Fruit fly (Drosophila melanogaster) whole organism: ENCODE measurements around the gene Cap-H2.

Experiments used
- CG8478 ChIP-seq: fragments of >200 bp; optimal IDR thresholded peaks from 2 replicates; lab custom pipeline; 2018; ENCODE audit warnings: inconsistent platforms
- Dll ChIP-seq: fragments of >200 bp; optimal IDR thresholded peaks from 2 replicates; lab custom pipeline; 2017
- EcR ChIP-seq, 2 experiments: fragments of >200 bp; optimal IDR thresholded peaks; 2 replicates each; lab custom pipeline; 2017; ENCODE audit warnings: missing biosample characterization in 2 of 2, missing genetic modification characterization in 2 of 2, missing genetic modification reagents in 2 of 2
- pan ChIP-seq: fragments of >200 bp; optimal IDR thresholded peaks from 2 replicates; lab custom pipeline; 2017
- psq ChIP-seq: fragments of >200 bp; optimal IDR thresholded peaks from 2 replicates; lab custom pipeline; 2017
- usp ChIP-seq: fragments of >200 bp; optimal IDR thresholded peaks from 2 replicates; lab custom pipeline; 2017; ENCODE audit warnings: missing biosample characterization, missing genetic modification characterization, mixed read lengths

The Cap-H2 gene

dm6 chr3R:10777274-10777673, 16.2 kb downstream of the Cap-H2 start, which contains the start of the genes CG45076, CG45078 and fau:
CG45076 (minus strand) TSS chr3R:10777374.
CG45078 (minus strand) TSS chr3R:10777374.
fau (minus strand) TSS chr3R:10777374.
- TF ChIP-seq usp (GFP tag; lab: Kevin White, UChicago) (no peak), EcR (GFP tag; optimal IDR thresholded peaks at IDR 0.05; lab: Kevin White, UChicago) (no peak), psq (lab: Kevin White, UChicago) (no peak), CG8478 (lab: Kevin White, UChicago) (no peak), pan (lab: Kevin White, UChicago) (no peak), Dll (lab: Kevin White, UChicago) (no peak)

dm6 chr3R:10778151-10778550, 17.0 kb downstream of the Cap-H2 start:
- TF ChIP-seq CG8478 (lab: Kevin White, UChicago) (no peak), pan (lab: Kevin White, UChicago) (no peak), Dll (lab: Kevin White, UChicago) (no peak), usp (GFP tag; lab: Kevin White, UChicago) (no peak), EcR (GFP tag; optimal IDR thresholded peaks at IDR 0.05; lab: Kevin White, UChicago) (no peak), psq (lab: Kevin White, UChicago) (no peak)

DNA sequence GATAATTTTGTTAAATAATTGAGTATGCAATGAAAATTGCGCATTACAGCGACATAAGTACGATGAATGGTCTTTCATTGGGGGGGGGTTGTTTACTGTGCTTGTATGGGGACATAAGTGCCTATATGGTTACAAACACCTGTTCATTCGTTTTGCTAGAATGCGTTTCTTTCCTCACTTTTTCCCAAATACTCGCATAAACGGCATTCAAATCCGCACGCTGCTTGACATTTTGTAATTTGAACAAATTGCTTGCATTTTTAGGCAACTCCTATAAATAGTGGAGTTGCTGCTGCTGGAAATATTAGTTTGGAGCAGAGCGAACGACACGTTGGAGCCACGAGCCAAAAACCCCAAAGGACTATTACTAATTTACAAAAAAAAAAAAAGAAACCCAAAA, 18.2 kb downstream of the Cap-H2 start, which contains the start of gene Desi:
Gene Desi, plus strand, starts transcription at position 301 of the 400 bp plus-strand sequence.
- no peak for TF ChIP-seq CG8478 (lab: Kevin White, UChicago)
- TF ChIP-seq pan (lab: Kevin White, UChicago): no peak
- no peak for TF ChIP-seq usp (GFP tag; lab: Kevin White, UChicago)
- TF ChIP-seq EcR (GFP tag; optimal IDR thresholded peaks at IDR 0.05; lab: Kevin White, UChicago): no peak
- TF ChIP-seq psq (lab: Kevin White, UChicago): no peak
- TF ChIP-seq Dll (lab: Kevin White, UChicago): no peak

DNA sequence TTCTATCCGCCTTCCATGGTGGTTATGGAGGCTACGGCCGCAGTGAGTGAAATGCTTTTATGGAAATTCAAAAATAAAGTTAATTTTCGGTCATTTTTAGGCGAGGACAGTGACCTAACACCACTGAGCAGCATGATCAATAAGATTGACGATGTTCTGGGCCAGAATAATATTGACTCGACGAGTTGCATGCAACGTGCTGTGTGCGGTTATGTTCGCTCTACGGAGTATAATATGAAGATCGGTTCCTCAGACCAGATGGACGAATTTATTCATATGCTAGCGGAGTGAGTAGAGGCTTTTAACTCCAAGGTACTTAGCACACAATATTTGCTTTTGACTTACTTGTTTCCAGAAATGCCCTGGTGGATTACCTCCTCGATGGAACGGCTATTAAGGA, 19.1 kb downstream of the Cap-H2 start:
- TF ChIP-seq Dll (lab: Kevin White, UChicago): no peak
- no peak for TF ChIP-seq EcR (GFP tag; optimal IDR thresholded peaks at IDR 0.05; lab: Kevin White, UChicago)
- no peak for TF ChIP-seq pan (lab: Kevin White, UChicago)
- TF ChIP-seq psq (lab: Kevin White, UChicago): no peak
- no peak for TF ChIP-seq CG8478 (lab: Kevin White, UChicago)
- TF ChIP-seq usp (GFP tag; lab: Kevin White, UChicago): no peak

dm6 chr3R:10782167-10782566, 21.1 kb downstream of the Cap-H2 start, which contains the start of gene CG42633:
CG42633 (minus strand) TSS chr3R:10782267.
- TF ChIP-seq Dll (lab: Kevin White, UChicago) (no peak), CG8478 (lab: Kevin White, UChicago) (no peak), pan (lab: Kevin White, UChicago) (no peak)

DNA sequence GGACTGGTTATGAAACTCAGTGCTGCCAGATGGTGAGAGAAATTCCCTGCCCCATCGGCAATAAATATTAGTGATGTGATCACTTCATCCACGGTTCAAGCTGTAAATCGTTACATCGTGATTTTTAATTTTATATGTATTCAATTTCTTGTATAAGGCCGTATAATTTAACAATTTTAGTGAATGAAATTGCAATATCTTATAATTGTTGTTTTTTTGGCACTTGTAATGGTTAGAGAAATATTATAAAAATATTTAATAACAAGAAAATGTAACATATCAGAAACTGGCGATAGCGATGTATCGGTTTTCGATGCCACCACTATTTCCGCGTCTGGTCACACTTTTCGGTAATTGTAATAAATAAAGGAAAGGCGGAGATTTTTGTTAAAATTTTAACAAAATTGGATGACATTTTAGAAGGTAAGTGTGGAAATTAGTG, 23.0 kb downstream of the Cap-H2 start, which contains the start of the genes mRpL37 and Rbp1:
Gene mRpL37, minus strand, starts transcription at position 35 of the 442 bp plus-strand sequence.
Gene Rbp1, plus strand, starts transcription at position 326 of the 442 bp plus-strand sequence.
- no peak for TF ChIP-seq EcR (GFP tag; optimal IDR thresholded peaks at IDR 0.05; lab: Kevin White, UChicago)
- TF ChIP-seq psq (lab: Kevin White, UChicago): no peak
- TF ChIP-seq usp (GFP tag; lab: Kevin White, UChicago): no peak
- TF ChIP-seq Dll (lab: Kevin White, UChicago): no peak
- no peak for TF ChIP-seq CG8478 (lab: Kevin White, UChicago)

- no peak for TF ChIP-seq EcR (GFP tag; optimal IDR thresholded peaks at IDR 0.05; lab: Kevin White, UChicago)
- TF ChIP-seq Dll (lab: Kevin White, UChicago): no peak
- no peak for TF ChIP-seq CG8478 (lab: Kevin White, UChicago)
- no peak for TF ChIP-seq psq (lab: Kevin White, UChicago)
- no peak for TF ChIP-seq usp (GFP tag; lab: Kevin White, UChicago)
- no peak for TF ChIP-seq pan (lab: Kevin White, UChicago)
These were observed 27.1 kb downstream of the Cap-H2 start, which contains the start of the genes Art1 and Mcm5 for dm6 chr3R:10788186-10788585. Art1 (minus strand) TSS chr3R:10788226. Mcm5 (plus strand) TSS chr3R:10788524.

- TF ChIP-seq pan (lab: Kevin White, UChicago) (no peak), CG8478 (lab: Kevin White, UChicago) (no peak), Dll (lab: Kevin White, UChicago) (no peak), usp (GFP tag; lab: Kevin White, UChicago) (no peak), psq (lab: Kevin White, UChicago) (no peak), EcR (GFP tag; optimal IDR thresholded peaks at IDR 0.05; lab: Kevin White, UChicago) (no peak)
These were observed 31.5 kb downstream of the Cap-H2 start, which contains the start of gene CG14687 for dm6 chr3R:10792604-10793003. CG14687 (plus strand) TSS chr3R:10792904.

DNA sequence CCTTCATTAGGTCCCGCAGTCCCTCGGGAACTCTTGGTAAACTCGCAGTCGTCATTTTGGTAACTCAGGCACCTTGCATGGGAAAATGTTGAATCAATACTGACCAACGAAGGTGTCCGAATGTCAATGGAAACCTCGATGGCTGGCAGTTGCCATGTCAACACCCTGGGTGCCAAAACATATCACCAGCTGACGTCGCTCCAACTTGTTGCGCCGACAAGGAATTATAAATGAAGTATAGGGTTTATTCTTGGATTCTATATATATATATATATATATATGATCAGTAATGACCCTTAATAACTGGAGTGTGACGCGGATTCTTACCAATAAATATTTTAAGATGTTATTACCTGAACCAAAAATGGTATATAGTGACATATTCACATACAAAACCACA, 42.7 kb downstream of the Cap-H2 start, which contains the start of gene CG14692:
Gene CG14692, minus strand, starts transcription at position 101 of the 400 bp plus-strand sequence.
- TF ChIP-seq usp (GFP tag; lab: Kevin White, UChicago) (no peak), EcR (GFP tag; optimal IDR thresholded peaks at IDR 0.05; lab: Kevin White, UChicago) (no peak), pan (lab: Kevin White, UChicago) (no peak), psq (lab: Kevin White, UChicago) (no peak), CG8478 (lab: Kevin White, UChicago) (no peak), Dll (lab: Kevin White, UChicago) (no peak)

DNA sequence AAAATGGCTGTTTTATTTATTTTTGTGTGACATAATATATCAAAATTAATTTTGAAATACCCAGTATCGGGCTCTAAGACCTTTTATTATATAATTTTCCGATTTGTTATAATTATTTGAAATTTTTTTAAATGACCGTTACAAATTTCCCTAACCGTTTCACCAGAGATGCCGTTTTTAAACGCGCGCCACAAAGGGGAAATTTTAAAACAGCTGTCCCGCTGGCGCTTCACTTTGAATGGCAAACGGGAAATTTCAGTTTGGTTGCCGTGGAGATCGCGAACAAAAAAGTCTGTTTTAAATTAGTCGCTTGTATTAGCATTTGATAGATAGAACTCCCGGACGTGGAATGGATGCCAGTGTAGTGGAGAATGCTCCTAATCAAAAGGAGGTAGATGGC, 53.9 kb downstream of the Cap-H2 start, which contains the start of the genes CG14693 and TTLL15:
Gene CG14693, minus strand, starts transcription at position 16 of the 400 bp plus-strand sequence.
Gene TTLL15, plus strand, starts transcription at position 257 of the 400 bp plus-strand sequence.
- TF ChIP-seq Dll (lab: Kevin White, UChicago) (no peak), psq (lab: Kevin White, UChicago) (no peak), pan (lab: Kevin White, UChicago) (no peak), CG8478 (lab: Kevin White, UChicago) (no peak), usp (GFP tag; lab: Kevin White, UChicago) (no peak), EcR (GFP tag; optimal IDR thresholded peaks at IDR 0.05; lab: Kevin White, UChicago) (no peak)
